Worm (Caenorhabditis elegans): ENCODE measurements around the gene C04E6.5.

C04E6.5 gene

DNA sequence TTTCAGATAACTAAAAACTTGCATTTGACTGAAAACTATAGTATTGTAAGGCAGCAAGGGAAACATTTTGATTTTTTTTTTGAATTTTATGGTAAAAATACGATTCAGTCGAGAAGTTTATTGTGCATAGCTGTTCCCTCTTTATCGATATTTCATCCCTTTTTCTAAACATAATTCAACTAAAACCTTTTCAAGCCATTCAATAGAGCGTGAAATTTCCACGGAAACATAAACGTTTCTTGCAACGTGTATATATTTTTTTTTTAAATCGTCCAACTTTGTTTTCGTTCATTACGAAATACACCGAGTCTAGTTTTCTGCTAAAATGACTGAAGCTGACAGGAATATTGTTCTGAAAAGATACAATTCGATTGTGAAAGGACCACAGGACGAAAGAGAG lies 30.2 kb upstream of the C04E6.5 start, which contains the start of gene C02G6.2:
Gene C02G6.2, plus strand, starts transcription at position 301 of the 400 bp plus-strand sequence.
- TF ChIP-seq pha-2 (tag; optimal IDR thresholded peaks at IDR 0.05) (no peak), ttx-3 (tag; optimal IDR thresholded peaks at IDR 0.05) (no peak), C08G9.2 (tag; optimal IDR thresholded peaks at IDR 0.05) (no peak), gmeb-2 (tag; optimal IDR thresholded peaks at IDR 0.05) (no peak)

DNA sequence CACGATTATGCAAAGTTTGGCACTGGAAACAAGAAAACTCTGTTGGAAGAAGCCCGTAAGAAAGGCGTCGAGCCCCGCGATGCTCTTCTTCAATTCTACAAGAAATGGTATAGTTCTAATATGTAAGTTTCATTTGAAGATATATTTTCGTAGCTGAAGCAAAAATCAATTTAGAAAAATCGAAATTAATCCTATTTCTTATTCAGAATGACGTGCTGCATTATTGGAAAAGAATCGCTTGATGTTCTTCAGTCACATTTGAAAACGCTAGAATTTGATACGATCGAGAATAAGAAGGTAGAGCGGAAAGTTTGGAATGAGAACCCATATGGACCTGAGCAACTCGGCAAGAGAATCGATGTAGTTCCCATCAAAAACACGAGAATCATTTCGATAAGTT lies 25.0 kb upstream of the C04E6.5 start:
- TF ChIP-seq sdc-2 (tag; optimal IDR thresholded peaks at IDR 0.05) (no peak), pros-1 (tag; optimal IDR thresholded peaks at IDR 0.05) (no peak), rnt-1 (tag; optimal IDR thresholded peaks at IDR 0.05) (no peak), T23F11.4 (GFP tag; optimal IDR thresholded peaks at IDR 0.05) (no peak), ceh-48 (tag; optimal IDR thresholded peaks at IDR 0.05) (no peak), nhr-11 (tag; optimal IDR thresholded peaks at IDR 0.05) (no peak), hlh-6 (tag; optimal IDR thresholded peaks at IDR 0.05) (no peak), mec-3 (tag; optimal IDR thresholded peaks at IDR 0.05; ENCODE audit: borderline replicate concordance) (no peak), unc-55 (GFP tag; optimal IDR thresholded peaks at IDR 0.05) (no peak), fax-1 (tag; optimal IDR thresholded peaks at IDR 0.05) (no peak), ceh-9 (tag; optimal IDR thresholded peaks at IDR 0.05) (no peak), ama-1 (optimal IDR thresholded peaks at IDR 0.05) (no peak), fkh-10 (GFP tag; optimal IDR thresholded peaks at IDR 0.05) (no peak), che-1 (tag; optimal IDR thresholded peaks at IDR 0.05) (no peak), K02D7.2 (tag; optimal IDR thresholded peaks at IDR 0.05) (no peak), hlh-13 (GFP tag; optimal IDR thresholded peaks at IDR 0.05) (no peak), gmeb-2 (tag; optimal IDR thresholded peaks at IDR 0.05) (no peak), madf-2 (tag; optimal IDR thresholded peaks at IDR 0.05) (no peak)

- TF ChIP-seq hlh-30 (tag; optimal IDR thresholded peaks at IDR 0.05; ENCODE audit: insufficient read depth) (no peak), ceh-45 (GFP tag; IDR thresholded peaks at IDR 0.05) (no peak), pha-4 (tag; optimal IDR thresholded peaks at IDR 0.05) (no peak), ceh-30 (tag; optimal IDR thresholded peaks at IDR 0.05) (no peak), unc-3 (GFP tag; conservative IDR thresholded peaks at IDR 0.05) (no peak), unc-3 (tag; optimal IDR thresholded peaks at IDR 0.05) (no peak), hlh-13 (GFP tag; optimal IDR thresholded peaks at IDR 0.05) (no peak), fkh-6 (tag; optimal IDR thresholded peaks at IDR 0.05) (no peak), fax-1 (tag; optimal IDR thresholded peaks at IDR 0.05) (no peak), ceh-24 (tag; optimal IDR thresholded peaks at IDR 0.05) (no peak), hlh-8 (tag; optimal IDR thresholded peaks at IDR 0.05) (no peak), pha-2 (tag; optimal IDR thresholded peaks at IDR 0.05) (no peak), mec-3 (tag; optimal IDR thresholded peaks at IDR 0.05; ENCODE audit: borderline replicate concordance) (no peak), rnt-1 (tag; optimal IDR thresholded peaks at IDR 0.05) (no peak)
Measured at ce11 chrV:5880064-5880463, 21.9 kb upstream of the C04E6.5 start, which contains the start of gene C02G6.3. TSS of gene C02G6.3 (plus strand) at chrV:5880364.

ce11 chrV:5882429-5882828 lies 19.5 kb upstream of the C04E6.5 start:
- TF ChIP-seq rnt-1 (tag; optimal IDR thresholded peaks at IDR 0.05) (no peak), zip-5 (tag; optimal IDR thresholded peaks at IDR 0.05) (no peak), ceh-18 (tag; optimal IDR thresholded peaks at IDR 0.05) (no peak), dve-1 (tag; optimal IDR thresholded peaks at IDR 0.05) (no peak), K09A11.1 (tag; optimal IDR thresholded peaks at IDR 0.05; ENCODE audit: insufficient read depth) (no peak), C08G9.2 (tag; optimal IDR thresholded peaks at IDR 0.05) (no peak), pag-3 (tag; optimal IDR thresholded peaks at IDR 0.05; ENCODE audit: borderline replicate concordance) (no peak), tbx-7 (tag; optimal IDR thresholded peaks at IDR 0.05) (no peak), unc-42 (tag; optimal IDR thresholded peaks at IDR 0.05) (no peak), ceh-31 (tag; optimal IDR thresholded peaks at IDR 0.05) (no peak), nfya-1 (tag; optimal IDR thresholded peaks at IDR 0.05) (no peak), tbx-2 (tag; optimal IDR thresholded peaks at IDR 0.05) (no peak), sdc-2 (tag; optimal IDR thresholded peaks at IDR 0.05) (no peak), pros-1 (tag; optimal IDR thresholded peaks at IDR 0.05) (no peak), npax-4 (tag; optimal IDR thresholded peaks at IDR 0.05) (no peak), hlh-15 (tag; optimal IDR thresholded peaks at IDR 0.05) (no peak), elt-4 (tag; optimal IDR thresholded peaks at IDR 0.05) (no peak), gmeb-2 (tag; optimal IDR thresholded peaks at IDR 0.05) (no peak)
